Worm (Caenorhabditis elegans) whole organism, L1 larva: ENCODE measurements around the gene F33A8.4.
A peak's percentile ranks its signal among the peaks of the same experiment; 100 is the strongest.

Experiments used
- aly-2 ChIP-seq: fragments of 150-350 bp; optimal IDR thresholded peaks from 2 replicates; lab custom pipeline; 2014; ENCODE audit warnings: missing biosample characterization, missing genetic modification characterization
- ama-1 ChIP-seq: fragments of 150-350 bp; optimal IDR thresholded peaks from 2 replicates; lab custom pipeline; 2014
- ceh-82 ChIP-seq, 3 experiments: fragments of 150-350 bp in 1 of 3; sonication (generic microtip) in 2 of 3; optimal IDR thresholded peaks; 2 replicates each; lab custom pipeline; 2014 to 2017; ENCODE audit warnings: missing biosample characterization in 3 of 3, missing genetic modification characterization in 3 of 3
- ces-1 ChIP-seq: fragments of 150-350 bp; optimal IDR thresholded peaks from 2 replicates; lab custom pipeline; 2014; ENCODE audit warnings: missing biosample characterization, missing genetic modification reagents, missing genetic modification characterization
- lir-3 ChIP-seq: sonication (generic microtip); optimal IDR thresholded peaks from 2 replicates; lab custom pipeline; 2016; ENCODE audit warnings: mild to moderate bottlenecking, missing genetic modification characterization, moderate library complexity, missing compliant biosample characterization; ENCODE audit not compliant: poor library complexity
- mep-1 ChIP-seq: fragments of 150-350 bp; optimal IDR thresholded peaks from 2 replicates; lab custom pipeline; 2014; ENCODE audit warnings: missing biosample characterization, missing genetic modification characterization
- nhr-12 ChIP-seq: sonication (generic microtip); optimal IDR thresholded peaks from 2 replicates; lab custom pipeline; 2017; ENCODE audit warnings: missing biosample characterization, missing genetic modification characterization
- nhr-76 ChIP-seq: sonication (generic microtip); optimal IDR thresholded peaks from 2 replicates; lab custom pipeline; 2017; ENCODE audit warnings: missing biosample characterization, missing genetic modification characterization
- nhr-77 ChIP-seq: fragments of 150-350 bp; optimal IDR thresholded peaks from 2 replicates; lab custom pipeline; 2014; ENCODE audit warnings: missing biosample characterization, missing genetic modification characterization

- TF ChIP-seq ceh-82 (tag; optimal IDR thresholded peaks at IDR 0.05; lab: Kevin White, UChicago) (peak; percentile 8 to 59 (median 50)), aly-2 (tag; lab: Kevin White, UChicago) (peak; percentile 36), nhr-12 (no peak), nhr-77 (tag; lab: Kevin White, UChicago) (no peak), nhr-76 (no peak), ama-1 (lab: Kevin White, UChicago) (no peak), lir-3 (tag; lab: Kevin White, UChicago) (no peak), mep-1 (tag; lab: Kevin White, UChicago) (peak; percentile 56), ces-1 (GFP tag; lab: Kevin White, UChicago) (no peak)
Observed at ce11 chrII:11022023-11022422, 26.8 kb downstream of the F33A8.4 start, which contains the start of gene let-858.
